Fruit fly (Drosophila melanogaster) whole organism, embryonic: ENCODE measurements around the gene CG10298.

Experiments used
- Ada2b ChIP-seq: fragments of 200-800 bp; sonication (Bioruptor generic); IDR thresholded peaks from 2 replicates; pipeline ENCODE4 v1.3.6; 2022; ENCODE audit warnings: missing biosample characterization, missing genetic modification characterization
- Atf6 ChIP-seq: fragments of 200-800 bp; sonication (Bioruptor generic); IDR thresholded peaks from 2 replicates; pipeline ENCODE4 v1.3.6; 2022; ENCODE audit warnings: missing biosample characterization, missing genetic modification characterization
- C15 ChIP-seq: fragments of 200-800 bp; sonication (Bioruptor generic); IDR thresholded peaks from 3 replicates; pipeline ENCODE4 v1.3.6; 2022; ENCODE audit warnings: missing biosample characterization, missing genetic modification characterization
- CG10147 ChIP-seq: fragments of 200-800 bp; sonication (Bioruptor generic); optimal IDR thresholded peaks from 2 replicates; lab custom pipeline; 2019; ENCODE audit warnings: missing biosample characterization, mild to moderate bottlenecking, missing genetic modification characterization, moderate library complexity
- CG10274 ChIP-seq: fragments of 200-800 bp; sonication (Bioruptor generic); optimal IDR thresholded peaks from 3 replicates; lab custom pipeline; 2017; ENCODE audit warnings: missing biosample characterization, mild to moderate bottlenecking, missing genetic modification characterization
- CG10543 ChIP-seq: fragments of 200-800 bp; sonication (Bioruptor generic); optimal IDR thresholded peaks from 3 replicates; lab custom pipeline; 2017; ENCODE audit warnings: missing biosample characterization, mild to moderate bottlenecking, missing genetic modification characterization, moderate library complexity
- CG10959 ChIP-seq: fragments of 200-800 bp; sonication (Bioruptor generic); IDR thresholded peaks from 2 replicates; pipeline ENCODE4 v1.3.6; 2022; ENCODE audit warnings: missing biosample characterization, missing genetic modification characterization
- CG11093 ChIP-seq: fragments of 200-800 bp; sonication (Bioruptor generic); IDR thresholded peaks from 3 replicates; pipeline ENCODE4 v1.3.6; 2022; ENCODE audit warnings: missing biosample characterization, missing genetic modification characterization
- CG11696 ChIP-seq: fragments of 200-800 bp; sonication (Bioruptor generic); IDR thresholded peaks from 2 replicates; pipeline ENCODE4 v1.3.6; 2022; ENCODE audit warnings: missing biosample characterization, missing genetic modification characterization
- CG13123 ChIP-seq: fragments of 200-800 bp; sonication (Bioruptor generic); optimal IDR thresholded peaks from 2 replicates; lab custom pipeline; 2016; ENCODE audit warnings: missing biosample characterization, missing genetic modification characterization
- CG13287 ChIP-seq: fragments of 200-800 bp; sonication (Bioruptor generic); IDR thresholded peaks from 2 replicates; pipeline ENCODE4 v1.3.6; 2022; ENCODE audit warnings: missing biosample characterization, missing genetic modification characterization; ENCODE audit not compliant: partially characterized antibody
- CG13624 ChIP-seq: fragments of 200-800 bp; sonication (Bioruptor generic); optimal IDR thresholded peaks from 2 replicates; lab custom pipeline; 2016; ENCODE audit warnings: missing biosample characterization, missing genetic modification characterization
- CG16815 ChIP-seq: fragments of 200-800 bp; sonication (Bioruptor generic); optimal IDR thresholded peaks from 3 replicates; lab custom pipeline; 2017; ENCODE audit warnings: missing biosample characterization, mild to moderate bottlenecking, missing genetic modification characterization
- CG2875 ChIP-seq: fragments of 200-800 bp; sonication (Bioruptor generic); optimal IDR thresholded peaks from 2 replicates; lab custom pipeline; 2017; ENCODE audit warnings: missing biosample characterization, mild to moderate bottlenecking, missing genetic modification characterization, missing genetic modification reagents
- CG42726 ChIP-seq: fragments of 200-800 bp; sonication (Bioruptor generic); IDR thresholded peaks from 2 replicates; pipeline ENCODE4 v1.3.6; 2022; ENCODE audit warnings: missing biosample characterization, missing genetic modification characterization; ENCODE audit not compliant: partially characterized antibody
- CG4730 ChIP-seq: fragments of 200-800 bp; sonication (Bioruptor generic); IDR thresholded peaks from 2 replicates; pipeline ENCODE4 v1.3.6; 2022; ENCODE audit warnings: missing biosample characterization, missing genetic modification characterization
- CG5245 ChIP-seq: fragments of 200-800 bp; sonication (Bioruptor generic); optimal IDR thresholded peaks from 3 replicates; lab custom pipeline; 2016; ENCODE audit warnings: missing biosample characterization, missing genetic modification characterization
- CG5953 ChIP-seq: fragments of 200-800 bp; sonication (Bioruptor generic); IDR thresholded peaks from 2 replicates; pipeline ENCODE4 v1.3.6; 2022; ENCODE audit warnings: missing biosample characterization, missing genetic modification characterization
- CG7963 ChIP-seq: fragments of 200-800 bp; sonication (Bioruptor generic); IDR thresholded peaks from 3 replicates; pipeline ENCODE4 v1.3.6; 2022; ENCODE audit warnings: missing biosample characterization, missing genetic modification characterization; ENCODE audit not compliant: partially characterized antibody
- Deaf1 ChIP-seq: fragments of 200-800 bp; optimal IDR thresholded peaks from 3 replicates; lab custom pipeline; 2019; ENCODE audit warnings: missing biosample characterization, mild to moderate bottlenecking, missing genetic modification characterization, moderate library complexity
- Hey ChIP-seq: fragments of 200-800 bp; sonication (Bioruptor generic); optimal IDR thresholded peaks from 3 replicates; lab custom pipeline; 2018; ENCODE audit warnings: missing biosample characterization, mild to moderate bottlenecking, missing genetic modification characterization
- Hr78 ChIP-seq, 2 experiments: fragments of 200-800 bp in 1 of 2; fragments of >200 bp in 1 of 2; sonication (Bioruptor generic) in 1 of 2; optimal IDR thresholded peaks; 2 replicates each; lab custom pipeline; 2017 to 2019; ENCODE audit warnings: missing biosample characterization in 2 of 2, missing genetic modification characterization in 2 of 2, mild to moderate bottlenecking in 1 of 2, moderate library complexity in 1 of 2
- Max ChIP-seq: fragments of 200-800 bp; sonication (Bioruptor generic); optimal IDR thresholded peaks from 2 replicates; lab custom pipeline; 2016; ENCODE audit warnings: missing biosample characterization, mild to moderate bottlenecking, missing genetic modification characterization
- NC2β ChIP-seq: fragments of 200-800 bp; sonication (Bioruptor generic); optimal IDR thresholded peaks from 2 replicates; lab custom pipeline; 2016; ENCODE audit warnings: missing biosample characterization, missing genetic modification characterization
- Nf-YB ChIP-seq: fragments of 200-800 bp; sonication (Bioruptor generic); optimal IDR thresholded peaks from 3 replicates; lab custom pipeline; 2019; ENCODE audit warnings: missing biosample characterization, mild to moderate bottlenecking, missing genetic modification characterization, moderate library complexity
- NfI ChIP-seq: fragments of 200-800 bp; sonication (Bioruptor generic); optimal IDR thresholded peaks from 3 replicates; lab custom pipeline; 2018; ENCODE audit warnings: missing biosample characterization, mild to moderate bottlenecking, missing genetic modification characterization, moderate library complexity
- Poxn ChIP-seq: fragments of 200-800 bp; sonication (Bioruptor generic); IDR thresholded peaks from 2 replicates; pipeline ENCODE4 v1.3.6; 2022; ENCODE audit warnings: missing biosample characterization, missing genetic modification characterization
- Sry-β ChIP-seq: fragments of 200-800 bp; sonication (Bioruptor generic); optimal IDR thresholded peaks from 2 replicates; lab custom pipeline; 2018; ENCODE audit warnings: missing biosample characterization, mild to moderate bottlenecking, missing genetic modification characterization, moderate library complexity
- bigmax ChIP-seq: fragments of 200-800 bp; sonication (Bioruptor generic); optimal IDR thresholded peaks from 2 replicates; lab custom pipeline; 2018; ENCODE audit warnings: missing biosample characterization, mild to moderate bottlenecking, missing genetic modification characterization
- bowl ChIP-seq: fragments of 200-800 bp; sonication (Bioruptor generic); IDR thresholded peaks from 2 replicates; pipeline ENCODE4 v1.3.6; 2022; ENCODE audit warnings: missing biosample characterization, missing genetic modification characterization
- danr ChIP-seq: fragments of 200-800 bp; sonication (Bioruptor generic); IDR thresholded peaks from 2 replicates; pipeline ENCODE4 v1.3.6; 2022; ENCODE audit warnings: missing biosample characterization, missing genetic modification characterization
- en ChIP-seq: fragments of 200-800 bp; sonication (Bioruptor generic); optimal IDR thresholded peaks from 2 replicates; lab custom pipeline; 2016; ENCODE audit warnings: missing biosample characterization, missing genetic modification characterization
- gce ChIP-seq: fragments of 200-800 bp; sonication (Bioruptor generic); IDR thresholded peaks from 3 replicates; pipeline ENCODE4 v1.3.6; 2022; ENCODE audit warnings: missing biosample characterization, missing genetic modification characterization
- gfzf ChIP-seq: fragments of 200-800 bp; sonication (Bioruptor generic); optimal IDR thresholded peaks from 2 replicates; lab custom pipeline; 2016; ENCODE audit warnings: missing biosample characterization, mild to moderate bottlenecking, missing genetic modification characterization, moderate library complexity
- grn ChIP-seq: fragments of 200-800 bp; sonication (Bioruptor generic); optimal IDR thresholded peaks from 3 replicates; lab custom pipeline; 2017; ENCODE audit warnings: missing biosample characterization, missing genetic modification characterization
- hb ChIP-seq: fragments of 200-800 bp; sonication (Bioruptor generic); IDR thresholded peaks from 3 replicates; pipeline ENCODE4 v1.3.6; 2022; ENCODE audit warnings: missing biosample characterization, missing genetic modification characterization; ENCODE audit not compliant: partially characterized antibody
- hbn ChIP-seq: fragments of 200-800 bp; sonication (Bioruptor generic); IDR thresholded peaks from 2 replicates; pipeline ENCODE4 v1.3.6; 2022; ENCODE audit warnings: missing biosample characterization, missing genetic modification characterization; ENCODE audit not compliant: partially characterized antibody
- insv ChIP-seq, 2 experiments: fragments of 200-800 bp; sonication (Bioruptor generic); optimal IDR thresholded peaks; 3 replicates each; lab custom pipeline; 2016 to 2018; ENCODE audit warnings: missing biosample characterization in 2 of 2, missing genetic modification characterization in 2 of 2
- inv ChIP-seq: fragments of 200-800 bp; sonication (Bioruptor generic); IDR thresholded peaks from 2 replicates; pipeline ENCODE4 v1.3.6; 2022; ENCODE audit warnings: missing biosample characterization, missing genetic modification characterization; ENCODE audit not compliant: partially characterized antibody
- lola ChIP-seq, 3 experiments: fragments of >200 bp in 2 of 3; fragments of 200-800 bp in 1 of 3; sonication (Bioruptor generic) in 1 of 3; optimal IDR thresholded peaks; 2 replicates each; lab custom pipeline; 2017 to 2019; ENCODE audit warnings: missing biosample characterization in 3 of 3, missing genetic modification characterization in 3 of 3, mild to moderate bottlenecking in 1 of 3, moderate library complexity in 1 of 3
- nerfin-1 ChIP-seq: fragments of 200-800 bp; sonication (Bioruptor generic); optimal IDR thresholded peaks from 3 replicates; lab custom pipeline; 2019; ENCODE audit warnings: missing biosample characterization, mild to moderate bottlenecking, missing genetic modification characterization, moderate library complexity
- nom ChIP-seq: fragments of 200-800 bp; sonication (Bioruptor generic); optimal IDR thresholded peaks from 2 replicates; lab custom pipeline; 2017; ENCODE audit warnings: missing biosample characterization, missing genetic modification characterization, mild to moderate bottlenecking, moderate library complexity, missing genetic modification reagents
- oc ChIP-seq: fragments of 200-800 bp; sonication (Bioruptor generic); optimal IDR thresholded peaks from 2 replicates; lab custom pipeline; 2018; ENCODE audit warnings: missing biosample characterization, mild to moderate bottlenecking, missing genetic modification characterization, moderate library complexity
- pita ChIP-seq: fragments of 200-800 bp; sonication (Bioruptor generic); optimal IDR thresholded peaks from 2 replicates; lab custom pipeline; 2017; ENCODE audit warnings: missing biosample characterization, mild to moderate bottlenecking, missing genetic modification characterization
- psq ChIP-seq: fragments of 200-800 bp; sonication (Bioruptor generic); optimal IDR thresholded peaks from 2 replicates; lab custom pipeline; 2017; ENCODE audit warnings: missing biosample characterization, missing genetic modification characterization
- ranshi ChIP-seq: fragments of 200-800 bp; sonication (Bioruptor generic); IDR thresholded peaks from 2 replicates; pipeline ENCODE4 v1.3.6; 2022; ENCODE audit warnings: missing biosample characterization, missing genetic modification characterization
- unc-4 ChIP-seq: fragments of 200-800 bp; sonication (Bioruptor generic); IDR thresholded peaks from 2 replicates; pipeline ENCODE4 v1.3.6; 2022; ENCODE audit warnings: missing biosample characterization, missing genetic modification characterization; ENCODE audit not compliant: partially characterized antibody
- zfh1 ChIP-seq: fragments of 200-800 bp; sonication (Bioruptor generic); IDR thresholded peaks from 3 replicates; pipeline ENCODE4 v1.3.6; 2022; ENCODE audit warnings: missing biosample characterization, missing genetic modification characterization

Gene CG10298

dm6 chr3R:6373512-6374306 is 30.9 kb downstream of the CG10298 start (continued):
- TF ChIP-seq CG11093 (GFP tag; lab: Robert Waterston, UW) (no peak), NfI (GFP tag; lab: Kevin White, UChicago) (peak; percentile 10), gce (0 out of 3 replicates have a peak, but pooled peaks have one; percentile 30), CG2875 (peak; percentile 57), CG10274 (GFP tag; lab: Kevin White, UChicago) (no peak), gfzf (GFP tag; lab: Kevin White, UChicago) (no peak), danr (peak; percentile 29; the same call in 1 of the 2 replicates), Ada2b (GFP tag; lab: Robert Waterston, UW) (no peak), Sry-β (GFP tag; lab: Kevin White, UChicago) (no peak), C15 (GFP tag; lab: Robert Waterston, UW) (peak; percentile 55; the same call in 1 of the 3 replicates), CG5245 (GFP tag; lab: Kevin White, UChicago) (peak; percentile 22), lola (GFP tag; optimal IDR thresholded peaks at IDR 0.05; lab: Kevin White, UChicago) (no peak), CG13287 (GFP tag; lab: Robert Waterston, UW) (peak; percentile 49), inv (GFP tag; lab: Robert Waterston, UW) (no peak), psq (peak; percentile 50), Nf-YB (GFP tag; lab: Kevin White, UChicago) (no peak), nerfin-1 (tag; lab: Kevin White, UChicago) (peak; percentile 16), Deaf1 (tag; lab: Kevin White, UChicago) (no peak), Hey (tag; lab: Kevin White, UChicago) (no peak), hbn (GFP tag; lab: Robert Waterston, UW) (peak; percentile 19; the same call in 1 of the 2 replicates), Hr78 (GFP tag; optimal IDR thresholded peaks at IDR 0.05; lab: Kevin White, UChicago) (no peak), Poxn (GFP tag; lab: Robert Waterston, UW) (no peak), Atf6 (peak; percentile 76), CG7963 (no peak), CG10147 (peak; percentile 60), grn (GFP tag; lab: Kevin White, UChicago) (peak; percentile 68), NC2β (GFP tag; lab: Kevin White, UChicago) (no peak), bigmax (GFP tag; lab: Kevin White, UChicago) (no peak), bowl (GFP tag; lab: Robert Waterston, UW) (no peak), insv (GFP tag; optimal IDR thresholded peaks at IDR 0.05; lab: Kevin White, UChicago) (peak in 1 of 2 experiments; percentile 45), en (GFP tag; lab: Kevin White, UChicago) (no peak), CG13624 (peak; percentile 42), CG10543 (GFP tag; lab: Kevin White, UChicago) (no peak), CG16815 (no peak), pita (no peak), Max (GFP tag; lab: Kevin White, UChicago) (peak; percentile 71), nom (GFP tag; lab: Kevin White, UChicago) (peak; percentile 47), CG5953 (GFP tag; lab: Robert Waterston, UW) (peak; percentile 34; the same call in 1 of the 2 replicates), oc (tag; lab: Kevin White, UChicago) (no peak), CG4730 (no peak), CG11696 (no peak), hb (GFP tag; lab: Robert Waterston, UW) (no peak), CG42726 (no peak), unc-4 (GFP tag; lab: Robert Waterston, UW) (peak; percentile 56), CG10959 (no peak), CG13123 (GFP tag; lab: Kevin White, UChicago) (peak; percentile 42), ranshi (GFP tag; lab: Robert Waterston, UW) (no peak; the same call in 1 of the 2 replicates), zfh1 (GFP tag; lab: Robert Waterston, UW) (no peak)
